Worm (Caenorhabditis elegans) whole organism, late embryonic: ENCODE results near the gene K02F6.4.
"Not testable (repeated sequence)": the region's sequence is repeated elsewhere in the genome, so short reads cannot be mapped to it uniquely, and the experiment has no call there.

Source experiments
- C38D4.7 ChIP-seq: fragments of 200-800 bp; sonication (Bioruptor generic); optimal IDR thresholded peaks from 2 replicates; lab custom pipeline; 2018; ENCODE audit warnings: mild to moderate bottlenecking, missing genetic modification characterization, moderate library complexity, missing compliant biosample characterization
- K02D7.2 ChIP-seq: sonication (generic microtip); optimal IDR thresholded peaks from 2 replicates; lab custom pipeline; 2017; ENCODE audit warnings: mild to moderate bottlenecking, missing genetic modification characterization, missing compliant biosample characterization
- Y22D7AL.16 ChIP-seq: sonication (generic microtip); optimal IDR thresholded peaks from 2 replicates; lab custom pipeline; 2016; ENCODE audit warnings: missing genetic modification characterization, missing compliant biosample characterization
- ahr-1 ChIP-seq: sonication (generic microtip); optimal IDR thresholded peaks from 2 replicates; lab custom pipeline; 2016; ENCODE audit warnings: missing genetic modification characterization, missing compliant biosample characterization
- ceh-19 ChIP-seq: fragments of 200-800 bp; sonication (Bioruptor generic); optimal IDR thresholded peaks from 2 replicates; lab custom pipeline; 2018; ENCODE audit warnings: mild to moderate bottlenecking, missing genetic modification characterization, missing compliant biosample characterization
- ceh-24 ChIP-seq: sonication (generic microtip); optimal IDR thresholded peaks from 2 replicates; lab custom pipeline; 2016; ENCODE audit warnings: mild to moderate bottlenecking, missing genetic modification characterization, missing compliant biosample characterization
- ceh-9 ChIP-seq: sonication (generic microtip); optimal IDR thresholded peaks from 2 replicates; lab custom pipeline; 2016; ENCODE audit warnings: mild to moderate bottlenecking, missing genetic modification characterization, inconsistent platforms, missing compliant biosample characterization
- che-1 ChIP-seq: sonication (generic microtip); optimal IDR thresholded peaks from 2 replicates; lab custom pipeline; 2016; ENCODE audit warnings: mild to moderate bottlenecking, missing genetic modification characterization, missing compliant biosample characterization
- dmd-4 ChIP-seq: sonication (generic microtip); optimal IDR thresholded peaks from 2 replicates; lab custom pipeline; 2016; ENCODE audit warnings: borderline replicate concordance, missing genetic modification characterization, missing compliant biosample characterization
- dve-1 ChIP-seq: sonication (generic microtip); optimal IDR thresholded peaks from 2 replicates; lab custom pipeline; 2017; ENCODE audit warnings: antibody characterized with exemption, mild to moderate bottlenecking, missing genetic modification characterization, missing compliant biosample characterization
- elt-2 ChIP-seq: sonication (generic microtip); optimal IDR thresholded peaks from 2 replicates; lab custom pipeline; 2016; ENCODE audit warnings: missing genetic modification reagents, missing genetic modification characterization, missing compliant biosample characterization
- elt-4 ChIP-seq: sonication (generic microtip); optimal IDR thresholded peaks from 2 replicates; lab custom pipeline; 2016; ENCODE audit warnings: missing genetic modification characterization, missing compliant biosample characterization
- gmeb-2 ChIP-seq: sonication (generic microtip); optimal IDR thresholded peaks from 2 replicates; lab custom pipeline; 2016; ENCODE audit warnings: missing genetic modification characterization, inconsistent platforms, missing compliant biosample characterization
- hlh-13 ChIP-seq: fragments of 200-800 bp; sonication (Bioruptor generic); optimal IDR thresholded peaks from 2 replicates; lab custom pipeline; 2018; ENCODE audit warnings: mild to moderate bottlenecking, missing genetic modification characterization, missing compliant biosample characterization
- hlh-15 ChIP-seq: sonication (generic microtip); optimal IDR thresholded peaks from 2 replicates; lab custom pipeline; 2016; ENCODE audit warnings: missing genetic modification characterization, missing compliant biosample characterization
- hlh-6 ChIP-seq: sonication (generic microtip); optimal IDR thresholded peaks from 2 replicates; lab custom pipeline; 2016; ENCODE audit warnings: missing genotype, missing genetic modification characterization, missing compliant biosample characterization
- hlh-8 ChIP-seq: sonication (generic microtip); optimal IDR thresholded peaks from 2 replicates; lab custom pipeline; 2016; ENCODE audit warnings: missing genotype, missing genetic modification characterization, missing compliant biosample characterization
- lin-11 ChIP-seq: fragments of 200-800 bp; sonication (Bioruptor generic); optimal IDR thresholded peaks from 2 replicates; lab custom pipeline; 2018; ENCODE audit warnings: mild to moderate bottlenecking, missing genetic modification characterization, missing compliant biosample characterization
- madf-2 ChIP-seq: sonication (generic microtip); optimal IDR thresholded peaks from 2 replicates; lab custom pipeline; 2017; ENCODE audit warnings: missing genetic modification characterization, missing compliant biosample characterization
- nfya-1 ChIP-seq: sonication (generic microtip); optimal IDR thresholded peaks from 2 replicates; lab custom pipeline; 2017; ENCODE audit warnings: missing genetic modification characterization, mild to moderate bottlenecking, missing compliant biosample characterization, antibody characterized with exemption, moderate library complexity
- npax-4 ChIP-seq: sonication (generic microtip); optimal IDR thresholded peaks from 2 replicates; lab custom pipeline; 2016; ENCODE audit warnings: missing genetic modification characterization, missing compliant biosample characterization
- odd-2 ChIP-seq: sonication (generic microtip); optimal IDR thresholded peaks from 2 replicates; lab custom pipeline; 2017; ENCODE audit warnings: antibody characterized with exemption, mild to moderate bottlenecking, missing genetic modification characterization, missing compliant biosample characterization
- pha-2 ChIP-seq: sonication (generic microtip); optimal IDR thresholded peaks from 2 replicates; lab custom pipeline; 2017; ENCODE audit warnings: mild to moderate bottlenecking, missing genetic modification characterization, missing compliant biosample characterization
- pha-4 ChIP-seq: fragments of 150-350 bp; optimal IDR thresholded peaks from 2 replicates; lab custom pipeline; 2018; ENCODE audit warnings: missing biosample characterization, missing genetic modification reagents, missing genetic modification characterization
- sdc-2 ChIP-seq: sonication (generic microtip); optimal IDR thresholded peaks from 2 replicates; lab custom pipeline; 2016; ENCODE audit warnings: missing genotype, missing genetic modification characterization, missing compliant biosample characterization
- sox-2 ChIP-seq: fragments of 200-800 bp; sonication (Bioruptor generic); IDR thresholded peaks from 2 replicates; pipeline ENCODE4 v1.3.6; 2022; ENCODE audit warnings: missing genetic modification reagents, missing genetic modification characterization, missing compliant biosample characterization
- sox-4 ChIP-seq: sonication (generic microtip); optimal IDR thresholded peaks from 2 replicates; lab custom pipeline; 2017; ENCODE audit warnings: mild to moderate bottlenecking, missing genetic modification characterization, inconsistent platforms, missing compliant biosample characterization
- ttx-3 ChIP-seq: sonication (generic microtip); optimal IDR thresholded peaks from 2 replicates; lab custom pipeline; 2016; ENCODE audit warnings: missing genetic modification reagents, missing genetic modification characterization, missing compliant biosample characterization
- unc-3 ChIP-seq, 2 experiments: fragments of 200-800 bp in 1 of 2; sonication (Bioruptor generic) in 1 of 2; sonication (generic microtip) in 1 of 2; conservative IDR thresholded peaks in 1 of 2; optimal IDR thresholded peaks in 1 of 2; 2 replicates each; pipeline versions ENCODE4 v1.3.6 to Lab custom; 2016 to 2022; ENCODE audit warnings: missing compliant biosample characterization in 2 of 2, missing genetic modification characterization in 2 of 2, missing genetic modification reagents in 1 of 2
- unc-42 ChIP-seq: sonication (generic microtip); optimal IDR thresholded peaks from 2 replicates; lab custom pipeline; 2016; ENCODE audit warnings: missing genotype, missing genetic modification characterization, missing compliant biosample characterization
- unc-86 ChIP-seq: sonication (generic microtip); optimal IDR thresholded peaks from 2 replicates; lab custom pipeline; 2016; ENCODE audit warnings: missing genetic modification characterization, missing compliant biosample characterization
- ztf-16 ChIP-seq: sonication (generic microtip); optimal IDR thresholded peaks from 2 replicates; lab custom pipeline; 2017; ENCODE audit warnings: missing genetic modification characterization, missing compliant biosample characterization

K02F6.4 gene

DNA sequence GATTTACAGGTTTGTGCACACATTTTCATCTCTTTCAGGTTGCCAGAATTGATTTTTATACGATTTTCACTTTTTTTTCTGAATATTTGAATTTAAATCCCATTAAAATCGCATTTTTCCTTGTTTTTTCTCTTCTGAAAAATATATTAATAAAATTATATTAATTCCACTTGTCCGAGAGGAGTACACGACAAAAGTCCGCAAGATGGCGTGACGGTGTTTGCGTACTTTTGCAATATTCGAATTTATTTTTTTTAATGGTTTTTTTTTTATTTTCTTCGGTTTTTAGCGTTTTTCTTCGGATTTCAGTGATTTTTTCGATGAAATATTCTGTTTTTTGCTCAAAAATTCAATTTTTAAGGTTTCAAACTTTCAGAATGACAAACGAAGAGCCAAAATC is 26.6 kb downstream of the K02F6.4 start, which contains the start of gene usp-39:
usp-39 (plus strand) TSS at position 377 of the 400 bp plus-strand sequence.
- TF ChIP-seq ceh-19 (GFP tag; lab: Kevin White, UChicago), result no peak
- TF ChIP-seq elt-2, result peak; percentile 49
- TF ChIP-seq npax-4 (tag; lab: Kevin White, UChicago), result no peak
- TF ChIP-seq dmd-4 (tag; lab: Kevin White, UChicago), result peak; percentile 8
- peak; percentile 24 for TF ChIP-seq ttx-3
- peak; percentile 25 for TF ChIP-seq pha-2
- peak; percentile 18 for TF ChIP-seq nfya-1 (tag; lab: Kevin White, UChicago)
- TF ChIP-seq unc-42, result peak; percentile 83
- TF ChIP-seq hlh-8 (tag; lab: Kevin White, UChicago), result peak; percentile 8
- peak; percentile 21 for TF ChIP-seq Y22D7AL.16 (tag; lab: Kevin White, UChicago)

DNA sequence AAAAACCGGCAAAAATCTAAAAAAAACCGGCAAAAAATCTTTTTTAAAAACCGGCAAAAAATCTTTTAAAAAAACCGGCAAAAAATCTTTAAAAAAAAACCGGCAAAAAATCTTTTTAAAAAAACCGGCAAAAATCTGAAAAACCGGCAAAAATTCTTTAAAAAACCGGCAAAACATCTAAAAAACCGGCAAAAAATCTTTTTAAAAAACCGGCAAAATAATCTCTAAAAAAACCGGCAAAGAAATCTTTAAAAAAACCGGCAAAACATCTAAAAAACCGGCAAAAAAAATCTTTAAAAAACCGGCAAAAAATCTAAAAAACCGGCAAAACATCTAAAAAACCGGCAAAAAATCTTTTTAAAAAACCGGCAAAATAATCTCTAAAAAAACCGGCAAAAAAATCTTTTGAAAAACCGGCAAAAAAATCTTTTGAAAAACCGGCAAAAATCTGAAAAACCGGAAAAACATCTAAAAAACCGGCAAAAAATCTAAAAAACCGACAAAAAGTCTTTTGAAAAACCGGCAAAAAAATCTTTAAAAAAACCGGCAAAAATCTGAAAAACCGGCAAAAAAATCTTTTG is 32.2 kb downstream of the K02F6.4 start:
- TF ChIP-seq che-1, result peak; percentile 65
- TF ChIP-seq hlh-13 (GFP tag; lab: Kevin White, UChicago), result peak; percentile 35
- TF ChIP-seq gmeb-2 (tag; lab: Kevin White, UChicago), result peak; percentile 62
- TF ChIP-seq madf-2 (tag; lab: Kevin White, UChicago), result peak; percentile 61
- peak; percentile 76 for TF ChIP-seq ttx-3
- peak; percentile 24 for TF ChIP-seq elt-2
- peak; percentile 89 for TF ChIP-seq pha-2
- TF ChIP-seq ahr-1, result peak; percentile 63
- TF ChIP-seq K02D7.2 (tag; lab: Kevin White, UChicago), result peak; percentile 67
- peak; percentile 41 for TF ChIP-seq lin-11
- not testable (repeated sequence) for TF ChIP-seq unc-3 (GFP tag; conservative IDR thresholded peaks at IDR 0.05; lab: Robert Waterston, UW)
- peak; percentile 30 for TF ChIP-seq unc-3 (tag; optimal IDR thresholded peaks at IDR 0.05; lab: Kevin White, UChicago)
- peak; percentile 32 for TF ChIP-seq sox-4 (tag; lab: Kevin White, UChicago)
- peak; percentile 27 for TF ChIP-seq ztf-16 (tag; lab: Kevin White, UChicago)
- TF ChIP-seq Y22D7AL.16 (tag; lab: Kevin White, UChicago), result peak; percentile 36

DNA sequence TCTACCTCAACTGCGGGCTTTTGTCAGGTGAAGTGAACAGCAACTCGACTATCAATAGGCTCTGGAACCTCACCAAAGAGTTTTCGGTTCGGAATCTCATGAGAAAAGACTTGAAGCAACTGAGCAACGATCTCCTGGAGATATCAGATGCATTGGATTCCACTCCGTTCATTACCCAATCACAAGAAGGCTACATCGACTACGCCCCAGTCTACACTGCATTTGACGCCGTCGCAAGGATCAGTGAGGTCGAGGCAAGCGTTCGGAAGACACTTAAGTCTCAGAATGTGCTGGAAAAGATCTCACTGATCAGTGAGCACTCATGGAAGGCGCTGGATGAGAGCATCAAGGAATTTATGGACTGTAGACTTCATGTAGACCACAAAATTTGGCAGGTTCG is 39.9 kb downstream of the K02F6.4 start:
- TF ChIP-seq hlh-15 (tag; lab: Kevin White, UChicago), result no peak
- TF ChIP-seq, all 69 proteins: peak for 0

DNA sequence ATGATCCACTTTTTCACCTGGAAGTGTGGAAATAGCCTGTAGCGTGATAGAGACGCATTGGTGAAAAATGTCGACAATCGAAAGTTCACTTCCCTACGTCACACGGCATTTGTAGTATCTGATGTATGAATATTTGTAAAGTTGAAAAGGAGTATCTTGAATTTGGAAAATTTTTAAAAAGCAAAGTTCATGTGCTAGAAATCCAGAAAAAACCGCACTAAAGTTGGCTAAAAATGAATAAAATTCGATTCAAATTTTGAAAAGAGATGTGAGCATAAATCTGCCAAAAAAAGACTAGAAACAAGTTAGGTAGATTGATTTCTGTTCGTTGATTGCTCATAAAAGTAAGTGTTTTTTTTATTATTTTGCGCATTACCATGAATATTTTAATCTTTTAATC is 44.8 kb downstream of the K02F6.4 start, which contains the start of gene sri-74:
sri-74 (minus strand) TSS at position 101 of the 400 bp plus-strand sequence.
- TF ChIP-seq pha-2 (no peak), ceh-24 (tag; lab: Kevin White, UChicago) (no peak), pha-4 (tag; lab: Kevin White, UChicago) (no peak), odd-2 (no peak), unc-86 (tag; lab: Kevin White, UChicago) (no peak), elt-4 (tag; lab: Kevin White, UChicago) (no peak), sox-2 (no peak), hlh-8 (tag; lab: Kevin White, UChicago) (no peak), sdc-2 (no peak)

- TF ChIP-seq hlh-6 (tag; lab: Kevin White, UChicago), result no peak
- no peak for TF ChIP-seq sdc-2
- no peak for TF ChIP-seq C38D4.7 (GFP tag; lab: Kevin White, UChicago)
- no peak for TF ChIP-seq dve-1 (tag; lab: Kevin White, UChicago)
- no peak for TF ChIP-seq unc-3 (GFP tag; conservative IDR thresholded peaks at IDR 0.05; lab: Robert Waterston, UW)
- TF ChIP-seq unc-3 (tag; optimal IDR thresholded peaks at IDR 0.05; lab: Kevin White, UChicago), result no peak
- no peak for TF ChIP-seq elt-4 (tag; lab: Kevin White, UChicago)
- no peak for TF ChIP-seq ceh-9
Observed at ce11 chrII:2585493-2585892, 47.2 kb downstream of the K02F6.4 start, which contains the start of gene sri-36. Gene sri-36 (minus strand): TSS chrII:2585593.
